Worm (Caenorhabditis elegans) whole organism, L1 larva: ENCODE data around the gene atfs-1.

Experiments used
- aly-2 ChIP-seq: fragments of 150-350 bp; optimal IDR thresholded peaks from 2 replicates; lab custom pipeline; 2014; ENCODE audit warnings: missing biosample characterization, missing genetic modification characterization
- ceh-88 ChIP-seq: fragments of 200-800 bp; sonication (Bioruptor generic); IDR thresholded peaks from 2 replicates; pipeline ENCODE4 v1.3.6; 2022; ENCODE audit warnings: missing genetic modification characterization, missing compliant biosample characterization
- lin-13 ChIP-seq: fragments of 150-350 bp; optimal IDR thresholded peaks from 2 replicates; lab custom pipeline; 2014; ENCODE audit warnings: missing biosample characterization, missing genetic modification reagents, missing genetic modification characterization
- lin-14 ChIP-seq: fragments of 200-800 bp; sonication (Bioruptor generic); optimal IDR thresholded peaks from 2 replicates; lab custom pipeline; 2018; ENCODE audit warnings: mild to moderate bottlenecking, missing genetic modification characterization, moderate library complexity, missing compliant biosample characterization
- nhr-237 ChIP-seq: fragments of 150-350 bp; optimal IDR thresholded peaks from 2 replicates; lab custom pipeline; 2014; ENCODE audit warnings: missing biosample characterization, missing genetic modification characterization
- nhr-28 ChIP-seq: fragments of 150-350 bp; optimal IDR thresholded peaks from 2 replicates; lab custom pipeline; 2014; ENCODE audit warnings: missing biosample characterization, missing genetic modification characterization
- unc-62 ChIP-seq: fragments of 150-350 bp; optimal IDR thresholded peaks from 2 replicates; lab custom pipeline; 2014; ENCODE audit warnings: missing biosample characterization, missing genetic modification reagents, missing genetic modification characterization
- xbp-1 ChIP-seq: sonication (generic microtip); optimal IDR thresholded peaks from 2 replicates; lab custom pipeline; 2016; ENCODE audit warnings: missing genetic modification characterization, missing compliant biosample characterization

ce11 chrV:14166630-14167029, 26.8 kb upstream of the atfs-1 start, which contains the start of gene cest-1.1:
- no peak for TF ChIP-seq unc-62 (GFP tag; lab: Kevin White, UChicago)
- no peak for TF ChIP-seq nhr-237 (tag; lab: Kevin White, UChicago)
- TF ChIP-seq lin-13, result no peak
- no peak for TF ChIP-seq nhr-28 (tag; lab: Kevin White, UChicago)
- no peak for TF ChIP-seq ceh-88
- TF ChIP-seq aly-2, result no peak
- TF ChIP-seq xbp-1 (tag; lab: Kevin White, UChicago), result no peak
- no peak for TF ChIP-seq lin-14 (GFP tag; lab: Kevin White, UChicago)
